Worm (Caenorhabditis elegans) whole organism, mixed stage, embryonic: ENCODE measurements around the gene D1054.3.

Experiments
- M03D4.4 ChIP-seq: sonication (generic microtip); optimal IDR thresholded peaks from 2 replicates; lab custom pipeline; 2017; ENCODE audit warnings: mild to moderate bottlenecking, missing genetic modification characterization, missing compliant biosample characterization
- bed-3 ChIP-seq: fragments of 200-800 bp; sonication (Bioruptor generic); optimal IDR thresholded peaks from 3 replicates; lab custom pipeline; 2018; ENCODE audit warnings: mild to moderate bottlenecking, missing genetic modification characterization, moderate library complexity, missing compliant biosample characterization
- blmp-1 ChIP-seq: fragments of 150-350 bp; optimal IDR thresholded peaks from 2 replicates; lab custom pipeline; 2014; ENCODE audit warnings: missing biosample characterization, missing genetic modification characterization
- ceh-39 ChIP-seq: fragments of 150-350 bp; optimal IDR thresholded peaks from 2 replicates; lab custom pipeline; 2014; ENCODE audit warnings: missing biosample characterization, missing genetic modification characterization
- ceh-43 ChIP-seq: fragments of 200-800 bp; sonication (Bioruptor generic); optimal IDR thresholded peaks from 2 replicates; lab custom pipeline; 2018; ENCODE audit warnings: mild to moderate bottlenecking, missing genetic modification characterization, moderate library complexity, missing compliant biosample characterization
- ceh-83 ChIP-seq: fragments of 200-800 bp; sonication (Bioruptor generic); optimal IDR thresholded peaks from 2 replicates; lab custom pipeline; 2018; ENCODE audit warnings: mild to moderate bottlenecking, missing genetic modification characterization, missing compliant biosample characterization
- ces-1 ChIP-seq: fragments of 150-350 bp; optimal IDR thresholded peaks from 2 replicates; lab custom pipeline; 2014; ENCODE audit warnings: missing biosample characterization, missing genetic modification reagents, missing genetic modification characterization
- cnd-1 ChIP-seq: fragments of 200-800 bp; sonication (Bioruptor generic); optimal IDR thresholded peaks from 2 replicates; lab custom pipeline; 2018; ENCODE audit warnings: mild to moderate bottlenecking, missing genetic modification characterization, missing compliant biosample characterization
- drap-1 ChIP-seq: fragments of 200-800 bp; sonication (Bioruptor generic); optimal IDR thresholded peaks from 3 replicates; lab custom pipeline; 2018; ENCODE audit warnings: mild to moderate bottlenecking, missing genetic modification characterization, missing compliant biosample characterization
- flh-1 ChIP-seq: fragments of 200-800 bp; sonication (Bioruptor generic); optimal IDR thresholded peaks from 2 replicates; lab custom pipeline; 2018; ENCODE audit warnings: mild to moderate bottlenecking, missing genetic modification characterization, moderate library complexity, missing compliant biosample characterization
- ham-2 ChIP-seq: fragments of 200-800 bp; sonication (Bioruptor generic); optimal IDR thresholded peaks from 2 replicates; lab custom pipeline; 2018; ENCODE audit warnings: mild to moderate bottlenecking, missing genetic modification characterization, missing compliant biosample characterization
- hlh-1 ChIP-seq: fragments of 150-350 bp; optimal IDR thresholded peaks from 2 replicates; lab custom pipeline; 2014; ENCODE audit warnings: missing biosample characterization, missing genetic modification reagents, missing genetic modification characterization
- lin-32 ChIP-seq: fragments of 200-800 bp; sonication (Bioruptor generic); optimal IDR thresholded peaks from 2 replicates; lab custom pipeline; 2018; ENCODE audit warnings: mild to moderate bottlenecking, missing genetic modification characterization, missing compliant biosample characterization
- lsy-2 ChIP-seq: fragments of 150-350 bp; optimal IDR thresholded peaks from 2 replicates; lab custom pipeline; 2014; ENCODE audit warnings: missing biosample characterization, missing genetic modification characterization
- mep-1 ChIP-seq: fragments of 150-350 bp; optimal IDR thresholded peaks from 2 replicates; lab custom pipeline; 2017; ENCODE audit warnings: missing biosample characterization, missing genetic modification reagents, missing genetic modification characterization, inconsistent platforms
- mls-2 ChIP-seq: sonication (generic microtip); optimal IDR thresholded peaks from 2 replicates; lab custom pipeline; 2016; ENCODE audit warnings: mild to moderate bottlenecking, missing genetic modification characterization, moderate library complexity, missing compliant biosample characterization
- nhr-12 ChIP-seq: fragments of 150-350 bp; optimal IDR thresholded peaks from 2 replicates; lab custom pipeline; 2014; ENCODE audit warnings: missing biosample characterization, missing genetic modification characterization
- nhr-2 ChIP-seq: fragments of 150-350 bp; optimal IDR thresholded peaks from 2 replicates; lab custom pipeline; 2014; ENCODE audit warnings: missing biosample characterization, missing genetic modification characterization
- nhr-237 ChIP-seq: fragments of 150-350 bp; optimal IDR thresholded peaks from 2 replicates; lab custom pipeline; 2014; ENCODE audit warnings: missing biosample characterization, missing genetic modification characterization
- nhr-28 ChIP-seq: fragments of 150-350 bp; optimal IDR thresholded peaks from 2 replicates; lab custom pipeline; 2014; ENCODE audit warnings: missing biosample characterization, missing genetic modification characterization
- nhr-76 ChIP-seq: sonication (generic microtip); optimal IDR thresholded peaks from 2 replicates; lab custom pipeline; 2017; ENCODE audit warnings: missing biosample characterization, missing genetic modification characterization
- pha-4 ChIP-seq: fragments of 150-350 bp; optimal IDR thresholded peaks from 2 replicates; lab custom pipeline; 2018; ENCODE audit warnings: missing biosample characterization, missing genetic modification reagents, missing genetic modification characterization
- snpc-4 ChIP-seq: fragments of 150-350 bp; optimal IDR thresholded peaks from 2 replicates; lab custom pipeline; 2014; ENCODE audit warnings: missing biosample characterization, missing genetic modification characterization
- sptf-1 ChIP-seq: sonication (generic microtip); optimal IDR thresholded peaks from 2 replicates; lab custom pipeline; 2017; ENCODE audit warnings: mild to moderate bottlenecking, missing genetic modification characterization, moderate library complexity, missing compliant biosample characterization
- tbx-8 ChIP-seq: fragments of 200-800 bp; sonication (Bioruptor generic); optimal IDR thresholded peaks from 2 replicates; lab custom pipeline; 2018; ENCODE audit warnings: mild to moderate bottlenecking, missing genetic modification characterization, moderate library complexity, missing compliant biosample characterization
- unc-120 ChIP-seq: sonication (generic microtip); optimal IDR thresholded peaks from 2 replicates; lab custom pipeline; 2017; ENCODE audit warnings: missing genetic modification characterization, missing compliant biosample characterization; ENCODE audit not compliant: poor library complexity, severe bottlenecking
- unc-39 ChIP-seq: fragments of 150-350 bp; optimal IDR thresholded peaks from 2 replicates; lab custom pipeline; 2014; ENCODE audit warnings: missing biosample characterization, missing genetic modification characterization
- unc-62 ChIP-seq: fragments of 150-350 bp; optimal IDR thresholded peaks from 2 replicates; lab custom pipeline; 2014; ENCODE audit warnings: missing biosample characterization, missing genetic modification reagents, missing genetic modification characterization
- zip-8 ChIP-seq: fragments of 150-350 bp; optimal IDR thresholded peaks from 2 replicates; lab custom pipeline; 2014; ENCODE audit warnings: missing biosample characterization, missing genetic modification characterization
- ztf-11 ChIP-seq: fragments of 150-350 bp; optimal IDR thresholded peaks from 2 replicates; lab custom pipeline; 2014; ENCODE audit warnings: missing biosample characterization, missing genetic modification characterization

Gene D1054.3

DNA sequence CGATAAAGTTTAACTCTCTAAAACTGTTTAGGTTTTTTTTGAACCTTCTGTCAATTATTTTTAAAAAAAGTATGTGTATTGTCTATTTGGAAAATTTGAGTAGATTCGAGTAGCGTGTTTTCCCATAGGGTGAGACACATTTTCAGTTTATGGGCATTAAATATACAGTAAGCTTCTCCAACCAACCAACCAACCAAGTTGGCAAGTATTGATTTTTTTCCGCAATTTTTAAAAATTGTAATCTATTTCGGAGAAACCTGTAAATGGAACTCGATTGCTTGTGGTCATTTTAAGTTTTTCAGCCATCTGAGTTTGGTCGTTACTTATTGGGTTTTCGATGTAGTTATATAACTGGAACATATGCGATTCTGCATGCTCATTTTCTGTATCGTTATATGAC lies 26.2 kb upstream of the D1054.3 start, which contains the start of gene srj-21:
Gene srj-21 (plus strand): TSS at position 301 of the 400 bp plus-strand sequence.
- TF ChIP-seq ztf-11 (tag; lab: Kevin White, UChicago) = no peak
- TF ChIP-seq mep-1 (tag; lab: Kevin White, UChicago) = no peak
- TF ChIP-seq unc-120 (tag; lab: Kevin White, UChicago) = no peak
- no peak for TF ChIP-seq flh-1 (GFP tag; lab: Kevin White, UChicago)
- no peak for TF ChIP-seq ces-1 (GFP tag; lab: Kevin White, UChicago)
- no peak for TF ChIP-seq tbx-8 (GFP tag; lab: Kevin White, UChicago)
- no peak for TF ChIP-seq nhr-237
- no peak for TF ChIP-seq snpc-4
- no peak for TF ChIP-seq bed-3 (GFP tag; lab: Kevin White, UChicago)
- no peak for TF ChIP-seq lin-32 (GFP tag; lab: Kevin White, UChicago)
- TF ChIP-seq hlh-1 (tag; lab: Kevin White, UChicago) = no peak
- no peak for TF ChIP-seq ceh-39 (tag; lab: Kevin White, UChicago)
- no peak for TF ChIP-seq blmp-1 (tag; lab: Kevin White, UChicago)
- TF ChIP-seq unc-39 (tag; lab: Kevin White, UChicago) = no peak
- no peak for TF ChIP-seq ceh-83
- no peak for TF ChIP-seq ceh-43
- TF ChIP-seq nhr-2 (tag; lab: Kevin White, UChicago) = no peak
- TF ChIP-seq, all 35 proteins: peak for 0

- TF ChIP-seq zip-8 (tag; lab: Kevin White, UChicago) (no peak), sptf-1 (tag; lab: Kevin White, UChicago) (no peak), ham-2 (GFP tag; lab: Kevin White, UChicago) (no peak), drap-1 (GFP tag; lab: Kevin White, UChicago) (no peak), nhr-76 (tag; lab: Kevin White, UChicago) (no peak), unc-62 (GFP tag; lab: Kevin White, UChicago) (no peak), bed-3 (GFP tag; lab: Kevin White, UChicago) (no peak), mls-2 (tag; lab: Kevin White, UChicago) (no peak), nhr-28 (tag; lab: Kevin White, UChicago) (no peak), blmp-1 (tag; lab: Kevin White, UChicago) (no peak), mep-1 (tag; lab: Kevin White, UChicago) (no peak), ztf-11 (tag; lab: Kevin White, UChicago) (no peak), flh-1 (GFP tag; lab: Kevin White, UChicago) (no peak), pha-4 (no peak), nhr-2 (tag; lab: Kevin White, UChicago) (no peak)
Measured at ce11 chrV:10747263-10747951, 23.8 kb upstream of the D1054.3 start, which contains the start of the genes selt-1.2 and F28H7.2. Gene selt-1.2 (minus strand): TSS chrV:10747363. Gene F28H7.2 (plus strand): TSS chrV:10747901.

DNA sequence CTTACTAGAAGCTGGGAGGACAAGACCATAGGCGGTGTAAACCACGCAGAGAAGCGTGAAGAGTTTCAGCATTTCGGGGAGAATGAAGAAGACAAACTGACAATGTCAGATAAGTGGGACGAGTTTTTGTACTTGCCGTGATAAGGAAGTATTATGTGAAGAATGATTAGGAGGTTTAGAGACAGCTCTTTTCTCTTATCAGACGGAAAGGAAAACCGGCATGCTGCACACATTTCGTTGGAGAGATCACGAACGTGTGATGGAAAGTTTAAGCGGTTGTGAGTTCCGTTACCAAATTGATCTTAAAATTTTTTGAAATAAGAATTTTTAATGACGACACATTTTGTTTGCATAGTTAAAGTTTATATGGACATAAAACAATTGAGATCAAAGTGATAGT lies 20.6 kb upstream of the D1054.3 start, which contains the start of gene F28H7.3:
Gene F28H7.3 (minus strand): TSS at position 159 of the 400 bp plus-strand sequence.
- TF ChIP-seq ham-2 (GFP tag; lab: Kevin White, UChicago) (no peak), nhr-2 (tag; lab: Kevin White, UChicago) (no peak), hlh-1 (tag; lab: Kevin White, UChicago) (no peak), zip-8 (tag; lab: Kevin White, UChicago) (no peak), mep-1 (tag; lab: Kevin White, UChicago) (no peak), ceh-39 (tag; lab: Kevin White, UChicago) (no peak), snpc-4 (no peak), ztf-11 (tag; lab: Kevin White, UChicago) (no peak), M03D4.4 (tag; lab: Kevin White, UChicago) (no peak), cnd-1 (no peak), nhr-12 (tag; lab: Kevin White, UChicago) (no peak), unc-62 (GFP tag; lab: Kevin White, UChicago) (no peak)

- no peak for TF ChIP-seq nhr-237
- no peak for TF ChIP-seq nhr-28 (tag; lab: Kevin White, UChicago)
- TF ChIP-seq ceh-43 = no peak
- TF ChIP-seq unc-39 (tag; lab: Kevin White, UChicago) = no peak
- TF ChIP-seq cnd-1 = no peak
- no peak for TF ChIP-seq drap-1 (GFP tag; lab: Kevin White, UChicago)
- no peak for TF ChIP-seq unc-62 (GFP tag; lab: Kevin White, UChicago)
- TF ChIP-seq ceh-83 = no peak
- no peak for TF ChIP-seq lsy-2 (tag; lab: Kevin White, UChicago)
- no peak for TF ChIP-seq ham-2 (GFP tag; lab: Kevin White, UChicago)
- TF ChIP-seq sptf-1 (tag; lab: Kevin White, UChicago) = no peak
- TF ChIP-seq ceh-39 (tag; lab: Kevin White, UChicago) = no peak
Measured at ce11 chrV:10754050-10754449, 17.2 kb upstream of the D1054.3 start, which contains the start of gene F28H7.7. Gene F28H7.7 (minus strand): TSS chrV:10754150.
